Worm (Caenorhabditis elegans): ENCODE measurements around the gene elks-1.

ce11 chrIV:3349977-3350580, at the start of gene elks-1:
- TF ChIP-seq aly-2 (tag; optimal IDR thresholded peaks at IDR 0.05) (no peak), snpc-4 (tag; optimal IDR thresholded peaks at IDR 0.05) (no peak), R02D3.7 (tag; optimal IDR thresholded peaks at IDR 0.05) (no peak), zag-1 (tag; optimal IDR thresholded peaks at IDR 0.05) (no peak), unc-62 (GFP tag; optimal IDR thresholded peaks at IDR 0.05) (no peak), egl-5 (tag; optimal IDR thresholded peaks at IDR 0.05) (no peak), ceh-9 (tag; optimal IDR thresholded peaks at IDR 0.05) (no peak), ztf-11 (tag; optimal IDR thresholded peaks at IDR 0.05) (no peak), elt-3 (tag; optimal IDR thresholded peaks at IDR 0.05) (no peak)

All from whole organism, L3 larva.